Worm (Caenorhabditis elegans): Measurements from ENCODE around the gene F21F8.5.

ce11 chrV:8266232-8266631, at the start of gene F21F8.5:
- no peak for TF ChIP-seq dao-5 (tag; optimal IDR thresholded peaks at IDR 0.05)
- no peak for TF ChIP-seq him-1 (tag; optimal IDR thresholded peaks at IDR 0.05)
